Worm (Caenorhabditis elegans): Measurements from ENCODE around the gene T27A8.3.

ce11 chrX:16072595-16072994 is 10.1 kb downstream of the T27A8.3 start, which contains the start of gene col-187:
- TF ChIP-seq him-1 (tag; optimal IDR thresholded peaks at IDR 0.05) (no peak), W03F9.2 (tag; optimal IDR thresholded peaks at IDR 0.05) (no peak)
